Worm (Caenorhabditis elegans) whole organism, late embryonic: ENCODE measurements around the gene srbc-40.

ENCODE experiments used
- C38D4.7 ChIP-seq: fragments of 200-800 bp; sonication (Bioruptor generic); optimal IDR thresholded peaks from 2 replicates; lab custom pipeline; 2018; ENCODE audit warnings: mild to moderate bottlenecking, missing genetic modification characterization, moderate library complexity, missing compliant biosample characterization
- F13H6.1 ChIP-seq: sonication (generic microtip); optimal IDR thresholded peaks from 2 replicates; lab custom pipeline; 2016; ENCODE audit warnings: missing genetic modification characterization, missing compliant biosample characterization
- K02D7.2 ChIP-seq: sonication (generic microtip); optimal IDR thresholded peaks from 2 replicates; lab custom pipeline; 2017; ENCODE audit warnings: mild to moderate bottlenecking, missing genetic modification characterization, missing compliant biosample characterization
- ahr-1 ChIP-seq: sonication (generic microtip); optimal IDR thresholded peaks from 2 replicates; lab custom pipeline; 2016; ENCODE audit warnings: missing genetic modification characterization, missing compliant biosample characterization
- ama-1 ChIP-seq: fragments of 150-350 bp; optimal IDR thresholded peaks from 2 replicates; lab custom pipeline; 2014
- ceh-19 ChIP-seq: fragments of 200-800 bp; sonication (Bioruptor generic); optimal IDR thresholded peaks from 2 replicates; lab custom pipeline; 2018; ENCODE audit warnings: mild to moderate bottlenecking, missing genetic modification characterization, missing compliant biosample characterization
- ceh-2 ChIP-seq: sonication (generic microtip); optimal IDR thresholded peaks from 2 replicates; lab custom pipeline; 2016; ENCODE audit warnings: missing genotype, missing genetic modification characterization, missing compliant biosample characterization
- ceh-22 ChIP-seq: sonication (generic microtip); optimal IDR thresholded peaks from 2 replicates; lab custom pipeline; 2017; ENCODE audit warnings: missing biosample characterization, missing genetic modification characterization
- ceh-30 ChIP-seq: fragments of 150-350 bp; optimal IDR thresholded peaks from 2 replicates; lab custom pipeline; 2014; ENCODE audit warnings: missing biosample characterization, missing genetic modification characterization
- ceh-31 ChIP-seq: sonication (generic microtip); optimal IDR thresholded peaks from 2 replicates; lab custom pipeline; 2016; ENCODE audit warnings: missing genetic modification characterization, missing compliant biosample characterization
- ceh-34 ChIP-seq: sonication (generic microtip); optimal IDR thresholded peaks from 2 replicates; lab custom pipeline; 2016; ENCODE audit warnings: mild to moderate bottlenecking, missing genetic modification characterization, missing compliant biosample characterization
- ceh-45 ChIP-seq: fragments of 200-800 bp; sonication (Bioruptor generic); IDR thresholded peaks from 2 replicates; pipeline ENCODE4 v1.3.6; 2022; ENCODE audit warnings: missing genetic modification reagents, missing genetic modification characterization, missing compliant biosample characterization
- ceh-6 ChIP-seq: fragments of 200-800 bp; sonication (Bioruptor generic); optimal IDR thresholded peaks from 2 replicates; lab custom pipeline; 2018; ENCODE audit warnings: mild to moderate bottlenecking, missing genetic modification characterization, missing compliant biosample characterization
- ceh-9 ChIP-seq: sonication (generic microtip); optimal IDR thresholded peaks from 2 replicates; lab custom pipeline; 2016; ENCODE audit warnings: mild to moderate bottlenecking, missing genetic modification characterization, inconsistent platforms, missing compliant biosample characterization
- che-1 ChIP-seq: sonication (generic microtip); optimal IDR thresholded peaks from 2 replicates; lab custom pipeline; 2016; ENCODE audit warnings: mild to moderate bottlenecking, missing genetic modification characterization, missing compliant biosample characterization
- dmd-4 ChIP-seq: sonication (generic microtip); optimal IDR thresholded peaks from 2 replicates; lab custom pipeline; 2016; ENCODE audit warnings: borderline replicate concordance, missing genetic modification characterization, missing compliant biosample characterization
- dve-1 ChIP-seq: sonication (generic microtip); optimal IDR thresholded peaks from 2 replicates; lab custom pipeline; 2017; ENCODE audit warnings: antibody characterized with exemption, mild to moderate bottlenecking, missing genetic modification characterization, missing compliant biosample characterization
- elt-2 ChIP-seq: sonication (generic microtip); optimal IDR thresholded peaks from 2 replicates; lab custom pipeline; 2016; ENCODE audit warnings: missing genetic modification reagents, missing genetic modification characterization, missing compliant biosample characterization
- eyg-1 ChIP-seq: sonication (generic microtip); optimal IDR thresholded peaks from 2 replicates; lab custom pipeline; 2016; ENCODE audit warnings: missing genotype, missing genetic modification characterization, missing compliant biosample characterization
- fkh-10 ChIP-seq: fragments of 150-350 bp; optimal IDR thresholded peaks from 2 replicates; lab custom pipeline; 2014; ENCODE audit warnings: missing biosample characterization, missing genetic modification reagents, missing genetic modification characterization
- gmeb-2 ChIP-seq: sonication (generic microtip); optimal IDR thresholded peaks from 2 replicates; lab custom pipeline; 2016; ENCODE audit warnings: missing genetic modification characterization, inconsistent platforms, missing compliant biosample characterization
- hlh-15 ChIP-seq: sonication (generic microtip); optimal IDR thresholded peaks from 2 replicates; lab custom pipeline; 2016; ENCODE audit warnings: missing genetic modification characterization, missing compliant biosample characterization
- madf-2 ChIP-seq: sonication (generic microtip); optimal IDR thresholded peaks from 2 replicates; lab custom pipeline; 2017; ENCODE audit warnings: missing genetic modification characterization, missing compliant biosample characterization
- mec-3 ChIP-seq: sonication (generic microtip); optimal IDR thresholded peaks from 2 replicates; lab custom pipeline; 2016; ENCODE audit warnings: borderline replicate concordance, missing genetic modification characterization, missing compliant biosample characterization
- nfya-1 ChIP-seq: sonication (generic microtip); optimal IDR thresholded peaks from 2 replicates; lab custom pipeline; 2017; ENCODE audit warnings: missing genetic modification characterization, mild to moderate bottlenecking, missing compliant biosample characterization, antibody characterized with exemption, moderate library complexity
- pag-3 ChIP-seq: sonication (generic microtip); optimal IDR thresholded peaks from 2 replicates; lab custom pipeline; 2016; ENCODE audit warnings: missing compliant biosample characterization, missing genetic modification characterization, borderline replicate concordance
- pat-9 ChIP-seq: fragments of 200-800 bp; sonication (Bioruptor generic); optimal IDR thresholded peaks from 2 replicates; lab custom pipeline; 2018; ENCODE audit warnings: mild to moderate bottlenecking, missing genetic modification characterization, moderate library complexity, missing compliant biosample characterization
- pax-1 ChIP-seq: fragments of 150-350 bp; optimal IDR thresholded peaks from 2 replicates; lab custom pipeline; 2014; ENCODE audit warnings: missing biosample characterization, missing genetic modification characterization
- pha-2 ChIP-seq: sonication (generic microtip); optimal IDR thresholded peaks from 2 replicates; lab custom pipeline; 2017; ENCODE audit warnings: mild to moderate bottlenecking, missing genetic modification characterization, missing compliant biosample characterization
- pha-4 ChIP-seq: fragments of 150-350 bp; optimal IDR thresholded peaks from 2 replicates; lab custom pipeline; 2018; ENCODE audit warnings: missing biosample characterization, missing genetic modification reagents, missing genetic modification characterization
- ref-2 ChIP-seq: sonication (generic microtip); optimal IDR thresholded peaks from 2 replicates; lab custom pipeline; 2016; ENCODE audit warnings: missing genetic modification characterization, missing compliant biosample characterization
- sdc-2 ChIP-seq: sonication (generic microtip); optimal IDR thresholded peaks from 2 replicates; lab custom pipeline; 2016; ENCODE audit warnings: missing genotype, missing genetic modification characterization, missing compliant biosample characterization
- tbx-2 ChIP-seq: sonication (generic microtip); optimal IDR thresholded peaks from 2 replicates; lab custom pipeline; 2016; ENCODE audit warnings: missing genetic modification characterization, missing compliant biosample characterization
- tbx-7 ChIP-seq: sonication (generic microtip); optimal IDR thresholded peaks from 2 replicates; lab custom pipeline; 2016; ENCODE audit warnings: missing genotype, missing genetic modification characterization, missing compliant biosample characterization
- ttx-3 ChIP-seq: sonication (generic microtip); optimal IDR thresholded peaks from 2 replicates; lab custom pipeline; 2016; ENCODE audit warnings: missing genetic modification reagents, missing genetic modification characterization, missing compliant biosample characterization
- unc-3 ChIP-seq, 2 experiments: fragments of 200-800 bp in 1 of 2; sonication (Bioruptor generic) in 1 of 2; sonication (generic microtip) in 1 of 2; conservative IDR thresholded peaks in 1 of 2; optimal IDR thresholded peaks in 1 of 2; 2 replicates each; pipeline versions ENCODE4 v1.3.6 to Lab custom; 2016 to 2022; ENCODE audit warnings: missing compliant biosample characterization in 2 of 2, missing genetic modification characterization in 2 of 2, missing genetic modification reagents in 1 of 2
- unc-42 ChIP-seq: sonication (generic microtip); optimal IDR thresholded peaks from 2 replicates; lab custom pipeline; 2016; ENCODE audit warnings: missing genotype, missing genetic modification characterization, missing compliant biosample characterization
- unc-86 ChIP-seq: sonication (generic microtip); optimal IDR thresholded peaks from 2 replicates; lab custom pipeline; 2016; ENCODE audit warnings: missing genetic modification characterization, missing compliant biosample characterization
- ztf-16 ChIP-seq: sonication (generic microtip); optimal IDR thresholded peaks from 2 replicates; lab custom pipeline; 2017; ENCODE audit warnings: missing genetic modification characterization, missing compliant biosample characterization

Gene srbc-40

DNA sequence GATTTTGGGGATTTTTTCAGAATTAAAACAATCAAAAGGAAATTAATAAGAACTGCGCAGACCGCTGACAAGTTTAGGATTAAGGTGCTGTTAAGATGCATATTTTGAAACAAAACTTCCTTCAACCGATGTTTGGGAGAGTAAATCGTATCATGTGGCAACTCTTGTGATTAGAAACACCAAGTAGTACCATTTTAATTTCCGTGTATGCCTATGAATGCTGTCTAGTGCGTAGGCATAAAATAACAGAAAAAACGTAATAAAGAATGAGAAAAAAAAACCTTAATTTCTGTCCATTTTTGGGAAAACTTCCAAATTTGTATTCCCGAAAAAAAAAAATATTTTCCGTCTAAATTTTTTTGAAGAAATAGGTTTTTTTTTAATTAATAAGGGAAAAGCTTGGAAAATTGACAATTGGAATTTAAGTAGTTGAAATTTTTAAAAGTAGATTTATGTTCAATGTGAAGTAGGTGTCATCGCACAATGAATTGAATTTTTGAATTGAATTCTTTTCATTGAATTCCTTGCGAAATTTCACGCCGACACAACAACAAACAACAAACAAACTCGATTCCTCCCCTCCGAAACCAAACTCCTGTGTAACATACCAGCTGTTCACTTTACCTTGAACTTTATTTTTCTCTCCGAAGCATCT is 33.2 kb upstream of the srbc-40 start, which contains the start of the genes str-262 and srp-1:
Gene str-262 (minus strand): TSS at position 101 of the 655 bp plus-strand sequence.
Gene srp-1 (plus strand): TSS at position 605 of the 655 bp plus-strand sequence.
- TF ChIP-seq ttx-3 (tag; lab: Kevin White, UChicago) (no peak), pha-4 (no peak), sdc-2 (tag; lab: Kevin White, UChicago) (no peak)
- TF ChIP-seq, all 69 proteins: peak for 0

DNA sequence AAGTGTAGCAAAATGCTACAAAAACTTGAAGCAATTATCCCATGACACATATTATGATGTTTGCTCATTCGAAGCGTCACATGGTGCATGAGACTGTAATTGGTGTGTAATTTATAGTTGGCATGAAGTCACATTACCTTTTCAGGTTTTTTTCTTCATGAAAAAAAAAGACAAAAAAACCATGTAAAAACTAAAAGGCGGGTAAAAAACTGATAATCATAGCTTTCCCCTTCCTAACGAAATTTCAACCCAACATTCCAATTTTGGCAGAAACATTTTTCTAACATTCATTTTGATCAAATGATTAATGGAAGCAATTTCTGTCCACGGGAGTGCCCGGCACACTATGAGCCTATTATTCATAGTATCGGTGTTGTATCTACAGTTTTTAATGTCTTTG is 28.4 kb upstream of the srbc-40 start, which contains the start of gene sri-4:
Gene sri-4 (plus strand): TSS at position 301 of the 400 bp plus-strand sequence.
- TF ChIP-seq ceh-6 (GFP tag; lab: Kevin White, UChicago) = no peak
- no peak for TF ChIP-seq hlh-15 (tag; lab: Kevin White, UChicago)
- no peak for TF ChIP-seq elt-2 (tag; lab: Kevin White, UChicago)
- no peak for TF ChIP-seq ceh-30 (tag; lab: Kevin White, UChicago)
- no peak for TF ChIP-seq ztf-16 (tag; lab: Kevin White, UChicago)
- TF ChIP-seq ceh-22 (tag; lab: Kevin White, UChicago) = no peak
- TF ChIP-seq nfya-1 (tag; lab: Kevin White, UChicago) = no peak
- TF ChIP-seq F13H6.1 = no peak
- TF ChIP-seq unc-86 (tag; lab: Kevin White, UChicago) = no peak
- TF ChIP-seq pha-4 = no peak
- TF ChIP-seq gmeb-2 (tag; lab: Kevin White, UChicago) = no peak
- no peak for TF ChIP-seq ttx-3 (tag; lab: Kevin White, UChicago)
- no peak for TF ChIP-seq dmd-4
- TF ChIP-seq eyg-1 (tag; lab: Kevin White, UChicago) = no peak

DNA sequence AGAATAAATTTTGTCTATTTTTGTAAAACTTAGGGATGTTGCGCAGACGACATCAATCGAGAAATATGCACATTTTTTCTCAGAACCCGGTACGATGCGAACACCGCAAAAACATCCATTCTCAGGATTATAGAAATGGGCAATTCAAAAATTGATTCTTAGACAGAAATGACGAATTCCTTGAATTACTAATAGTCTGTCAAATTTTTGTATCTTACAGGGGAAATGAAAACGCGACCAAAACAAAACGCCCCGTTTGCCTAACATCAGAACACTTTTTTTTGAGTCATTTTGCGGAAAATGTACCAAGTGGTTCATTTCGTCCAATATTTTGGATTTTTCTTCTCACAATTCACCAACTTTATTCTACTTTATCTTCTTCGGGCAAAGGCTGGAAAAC is 23.7 kb upstream of the srbc-40 start, which contains the start of gene str-134:
Gene str-134 (plus strand): TSS at position 301 of the 400 bp plus-strand sequence.
- no peak for TF ChIP-seq tbx-2
- no peak for TF ChIP-seq unc-42
- no peak for TF ChIP-seq ttx-3 (tag; lab: Kevin White, UChicago)
- no peak for TF ChIP-seq nfya-1 (tag; lab: Kevin White, UChicago)
- no peak for TF ChIP-seq pax-1 (tag; lab: Kevin White, UChicago)
- TF ChIP-seq pag-3 (tag; lab: Kevin White, UChicago) = no peak
- no peak for TF ChIP-seq dve-1 (tag; lab: Kevin White, UChicago)

DNA sequence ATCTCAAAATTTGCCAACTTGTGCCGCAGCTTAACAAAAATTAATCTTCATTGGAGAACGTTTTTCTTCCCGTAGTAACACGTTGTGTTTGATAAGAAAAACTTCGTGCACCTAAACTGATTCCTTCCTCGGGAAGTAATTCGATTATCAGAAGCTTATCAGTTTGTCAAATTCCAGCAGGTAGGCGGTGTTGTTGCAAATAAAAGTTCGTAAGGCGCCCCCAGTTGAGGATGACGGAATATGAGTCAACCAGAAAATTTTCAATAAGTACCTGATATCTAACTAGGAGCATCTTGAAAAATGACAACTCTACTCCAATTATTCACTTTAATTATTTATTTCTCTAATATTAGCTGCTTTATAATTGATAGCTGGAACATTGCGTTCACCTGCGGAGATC is 22.2 kb upstream of the srbc-40 start, which contains the start of gene C05E4.7:
Gene C05E4.7 (plus strand): TSS at position 301 of the 400 bp plus-strand sequence.
- TF ChIP-seq ceh-31 (tag; lab: Kevin White, UChicago) = no peak
- no peak for TF ChIP-seq ahr-1
- TF ChIP-seq tbx-7 (tag; lab: Kevin White, UChicago) = no peak
- TF ChIP-seq ceh-2 = no peak
- no peak for TF ChIP-seq elt-2 (tag; lab: Kevin White, UChicago)
- TF ChIP-seq ceh-30 (tag; lab: Kevin White, UChicago) = no peak

DNA sequence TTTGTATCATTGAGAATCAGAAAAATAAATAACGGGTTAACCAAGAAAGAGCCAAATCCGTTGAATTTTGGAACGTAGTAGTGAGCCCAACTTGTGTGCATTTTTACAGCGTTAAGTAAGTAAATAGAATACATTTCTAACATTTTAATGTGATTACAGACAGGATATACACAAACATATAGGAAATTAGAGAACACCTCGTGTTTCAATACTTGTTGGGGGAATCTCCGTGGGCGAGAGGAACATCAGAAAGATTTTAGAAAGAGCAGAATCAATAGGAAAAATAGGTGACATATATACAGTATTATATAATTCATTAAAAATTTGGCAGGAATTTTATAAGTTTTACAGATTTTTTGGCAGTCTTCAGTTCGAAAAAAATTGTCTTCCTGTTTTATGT is 19.1 kb upstream of the srbc-40 start, which contains the start of gene srj-24:
Gene srj-24 (minus strand): TSS at position 101 of the 400 bp plus-strand sequence.
- TF ChIP-seq ama-1 (no peak), fkh-10 (GFP tag; lab: Kevin White, UChicago) (no peak), ceh-45 (no peak), ceh-9 (tag; lab: Kevin White, UChicago) (no peak), K02D7.2 (tag; lab: Kevin White, UChicago) (no peak)

DNA sequence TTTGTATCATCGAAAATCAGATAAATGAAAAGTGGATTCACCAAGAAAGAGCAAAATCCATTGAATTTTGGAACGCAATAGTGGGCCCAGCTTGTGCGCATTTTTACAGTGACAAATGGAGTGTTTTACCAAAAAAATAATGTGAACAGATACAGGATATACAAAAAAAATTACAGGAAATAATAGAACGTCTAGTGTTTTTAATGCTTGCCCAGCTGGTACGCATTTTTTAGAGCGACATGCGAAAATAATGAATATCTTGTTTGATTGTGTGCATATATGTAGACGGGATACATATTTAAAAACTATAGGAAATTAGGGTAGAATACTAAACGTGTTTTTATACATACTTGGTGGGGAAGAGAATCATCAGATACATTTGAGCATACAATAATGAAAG is 16.5 kb upstream of the srbc-40 start, which contains the start of gene srj-25:
Gene srj-25 (minus strand): TSS at position 101 of the 400 bp plus-strand sequence.
- TF ChIP-seq C38D4.7 (GFP tag; lab: Kevin White, UChicago) (no peak), ref-2 (tag; lab: Kevin White, UChicago) (no peak), madf-2 (tag; lab: Kevin White, UChicago) (no peak), ceh-19 (GFP tag; lab: Kevin White, UChicago) (no peak), unc-42 (no peak), fkh-10 (GFP tag; lab: Kevin White, UChicago) (no peak), pha-2 (tag; lab: Kevin White, UChicago) (no peak), ahr-1 (no peak), ceh-30 (tag; lab: Kevin White, UChicago) (no peak), pat-9 (tag; lab: Kevin White, UChicago) (no peak), mec-3 (no peak), ceh-34 (tag; lab: Kevin White, UChicago) (no peak), pha-4 (no peak), K02D7.2 (tag; lab: Kevin White, UChicago) (no peak), che-1 (tag; lab: Kevin White, UChicago) (no peak), unc-3 (GFP tag; conservative IDR thresholded peaks at IDR 0.05; lab: Robert Waterston, UW) (no peak), unc-3 (tag; optimal IDR thresholded peaks at IDR 0.05; lab: Kevin White, UChicago) (no peak)
- TF ChIP-seq, all 69 proteins: peak for 0
